Fruit fly (Drosophila melanogaster): ENCODE results near the gene CG34165.

dm6 chr2L:14679609-14680008, 33.9 kb upstream of the CG34165 start:
- TF ChIP-seq chn (GFP tag; optimal IDR thresholded peaks at IDR 0.05) (no peak), CG7271 (tag; optimal IDR thresholded peaks at IDR 0.05) (no peak)

All from whole organism, embryonic.